Worm (Caenorhabditis elegans) whole organism, L1 larva: ENCODE measurements around the gene ttr-19.

Experiments used
- blmp-1 ChIP-seq: fragments of 150-350 bp; optimal IDR thresholded peaks from 2 replicates; lab custom pipeline; 2014; ENCODE audit warnings: missing biosample characterization, missing genetic modification characterization
- egl-27 ChIP-seq, 2 experiments: fragments of 150-350 bp in 1 of 2; sonication (generic microtip); optimal IDR thresholded peaks; 3 replicates each; lab custom pipeline; 2017 to 2018; ENCODE audit warnings: missing biosample characterization in 2 of 2, missing genetic modification characterization in 2 of 2, missing genetic modification reagents in 2 of 2
- elt-2 ChIP-seq: sonication (generic microtip); optimal IDR thresholded peaks from 2 replicates; lab custom pipeline; 2016; ENCODE audit warnings: missing genetic modification characterization, mild to moderate bottlenecking, inconsistent platforms, missing compliant biosample characterization, missing genetic modification reagents
- fos-1 ChIP-seq: fragments of 150-350 bp; optimal IDR thresholded peaks from 2 replicates; lab custom pipeline; 2014; ENCODE audit warnings: missing biosample characterization, missing genetic modification characterization
- jun-1 ChIP-seq: fragments of 150-350 bp; optimal IDR thresholded peaks from 2 replicates; lab custom pipeline; 2014; ENCODE audit warnings: missing biosample characterization, missing genetic modification reagents, missing genetic modification characterization
- lin-15B ChIP-seq: fragments of 150-350 bp; sonication (generic microtip); optimal IDR thresholded peaks from 3 replicates; lab custom pipeline; 2014; ENCODE audit warnings: missing biosample characterization, missing genetic modification characterization
- mdl-1 ChIP-seq, 2 experiments: fragments of 150-350 bp; optimal IDR thresholded peaks; 2 replicates each; lab custom pipeline; 2014 to 2017; ENCODE audit warnings: missing biosample characterization in 2 of 2, missing genetic modification characterization in 2 of 2, inconsistent platforms in 1 of 2
- mef-2 ChIP-seq: fragments of 150-350 bp; optimal IDR thresholded peaks from 2 replicates; lab custom pipeline; 2014; ENCODE audit warnings: missing biosample characterization, missing genetic modification characterization
- nhr-77 ChIP-seq: fragments of 150-350 bp; optimal IDR thresholded peaks from 2 replicates; lab custom pipeline; 2014; ENCODE audit warnings: missing biosample characterization, missing genetic modification characterization
- nhr-90 ChIP-seq: sonication (generic microtip); optimal IDR thresholded peaks from 2 replicates; lab custom pipeline; 2016; ENCODE audit warnings: mild to moderate bottlenecking, missing genetic modification characterization, missing compliant biosample characterization; ENCODE audit not compliant: poor library complexity
- pax-3 ChIP-seq: fragments of 200-800 bp; sonication (Bioruptor generic); optimal IDR thresholded peaks from 2 replicates; lab custom pipeline; 2018; ENCODE audit warnings: mild to moderate bottlenecking, missing genetic modification characterization, moderate library complexity, missing compliant biosample characterization
- pqm-1 ChIP-seq: sonication (generic microtip); optimal IDR thresholded peaks from 3 replicates; lab custom pipeline; 2017; ENCODE audit warnings: missing biosample characterization, missing genetic modification characterization
- ztf-11 ChIP-seq, 2 experiments: sonication (generic microtip); optimal IDR thresholded peaks; 2 replicates each; lab custom pipeline; 2016 to 2017; ENCODE audit warnings: missing genetic modification characterization in 2 of 2, missing biosample characterization in 1 of 2, missing compliant biosample characterization in 1 of 2
- ztf-4 ChIP-seq: fragments of 150-350 bp; optimal IDR thresholded peaks from 2 replicates; lab custom pipeline; 2014; ENCODE audit warnings: missing biosample characterization, missing genetic modification characterization

- no peak for TF ChIP-seq nhr-90 (tag; lab: Kevin White, UChicago)
- no peak for TF ChIP-seq ztf-4 (tag; lab: Kevin White, UChicago)
- TF ChIP-seq blmp-1: no peak
- TF ChIP-seq mdl-1 (tag; optimal IDR thresholded peaks at IDR 0.05; lab: Kevin White, UChicago): no peak
- no peak for TF ChIP-seq jun-1 (tag; lab: Kevin White, UChicago)
- no peak for TF ChIP-seq nhr-77 (tag; lab: Kevin White, UChicago)
- TF ChIP-seq fos-1 (tag; lab: Kevin White, UChicago): no peak
- no peak for TF ChIP-seq mef-2 (tag; lab: Kevin White, UChicago)
- TF ChIP-seq pqm-1 (tag; lab: Kevin White, UChicago): no peak
- TF ChIP-seq ztf-11 (tag; optimal IDR thresholded peaks at IDR 0.05; lab: Kevin White, UChicago): no peak
- TF ChIP-seq elt-2 (tag; lab: Kevin White, UChicago): no peak
- TF ChIP-seq lin-15B: no peak
- TF ChIP-seq egl-27 (tag; optimal IDR thresholded peaks at IDR 0.05; lab: Kevin White, UChicago): no peak
- no peak for TF ChIP-seq pax-3 (tag; lab: Kevin White, UChicago)
Observed at ce11 chrV:10191242-10191641, 36.0 kb downstream of the ttr-19 start.
